Worm (Caenorhabditis elegans) whole organism, late embryonic: ENCODE data around the gene C05D12.5.

Experiments
- C38D4.7 ChIP-seq: fragments of 200-800 bp; sonication (Bioruptor generic); optimal IDR thresholded peaks from 2 replicates; lab custom pipeline; 2018; ENCODE audit warnings: mild to moderate bottlenecking, missing genetic modification characterization, moderate library complexity, missing compliant biosample characterization
- fax-1 ChIP-seq: sonication (generic microtip); optimal IDR thresholded peaks from 2 replicates; lab custom pipeline; 2016; ENCODE audit warnings: missing genotype, missing genetic modification characterization, missing compliant biosample characterization
- mec-3 ChIP-seq: sonication (generic microtip); optimal IDR thresholded peaks from 2 replicates; lab custom pipeline; 2016; ENCODE audit warnings: borderline replicate concordance, missing genetic modification characterization, missing compliant biosample characterization
- nfya-1 ChIP-seq: sonication (generic microtip); optimal IDR thresholded peaks from 2 replicates; lab custom pipeline; 2017; ENCODE audit warnings: missing genetic modification characterization, mild to moderate bottlenecking, missing compliant biosample characterization, antibody characterized with exemption, moderate library complexity

- TF ChIP-seq nfya-1 (tag; lab: Kevin White, UChicago) (peak; percentile 80), mec-3 (tag; lab: Kevin White, UChicago) (no peak), fax-1 (tag; lab: Kevin White, UChicago) (peak; percentile 38), C38D4.7 (no peak)
Observed at ce11 chrII:11453025-11453424, 19.0 kb downstream of the C05D12.5 start, which contains the start of gene rsp-1.
